Fruit fly (Drosophila melanogaster) whole organism, larva: ENCODE results near the gene Inx6.
A peak's percentile ranks its signal among the peaks of the same experiment; 100 is the strongest.
"Not testable (repeated sequence)": the region's sequence is repeated elsewhere in the genome, so short reads cannot be mapped to it uniquely, and the experiment has no call there.

Experiments
- noc ChIP-seq: fragments of 200-800 bp; sonication (Bioruptor generic); optimal IDR thresholded peaks from 3 replicates; lab custom pipeline; 2019; ENCODE audit warnings: missing biosample characterization, mild to moderate bottlenecking, missing genetic modification characterization, moderate library complexity

The Inx6 gene

DNA sequence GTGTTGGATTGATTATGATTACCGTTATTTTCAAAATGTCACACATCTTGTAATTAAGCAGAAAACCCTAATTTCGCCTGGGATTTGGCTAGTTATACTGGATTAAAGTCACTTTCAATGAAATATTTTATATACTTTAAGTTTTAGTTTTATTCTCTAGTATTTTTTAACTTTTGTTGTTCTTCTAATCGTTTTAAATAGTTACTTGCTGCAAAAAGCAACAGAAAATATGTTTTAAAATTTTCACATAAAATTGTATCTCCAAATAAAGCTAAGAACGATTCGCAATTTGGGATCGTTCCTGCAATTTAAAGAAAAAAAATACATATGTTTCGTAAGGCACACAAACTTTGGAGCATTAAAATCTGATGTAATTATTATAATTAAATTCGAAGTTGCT is at the start of gene Inx6:
TSS of gene Inx6 (minus strand) at position 101 of the 400 bp plus-strand sequence.
- TF ChIP-seq noc = no peak

DNA sequence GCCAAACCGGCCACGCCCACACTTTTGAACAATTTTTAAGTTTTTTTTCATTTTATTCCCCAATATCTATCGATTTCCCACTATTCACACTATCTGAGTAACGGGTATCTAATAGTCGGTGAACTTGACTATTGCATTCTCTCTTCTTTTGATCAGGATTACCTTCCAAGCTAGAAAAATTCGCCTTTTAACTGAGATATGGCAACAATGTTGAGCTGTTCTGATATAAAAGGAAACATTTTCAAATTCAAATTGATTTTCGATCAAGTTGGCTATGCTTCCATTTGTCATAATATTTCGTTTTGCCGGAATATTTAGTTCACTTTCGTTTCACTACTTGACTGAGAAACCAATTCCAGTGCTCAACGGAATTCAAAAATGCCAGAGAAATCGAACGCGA is 10.6 kb downstream of the Inx6 start, which contains the start of gene CG42577:
TSS of gene CG42577 (plus strand) at position 301 of the 400 bp plus-strand sequence.
- not testable (repeated sequence) for TF ChIP-seq noc

DNA sequence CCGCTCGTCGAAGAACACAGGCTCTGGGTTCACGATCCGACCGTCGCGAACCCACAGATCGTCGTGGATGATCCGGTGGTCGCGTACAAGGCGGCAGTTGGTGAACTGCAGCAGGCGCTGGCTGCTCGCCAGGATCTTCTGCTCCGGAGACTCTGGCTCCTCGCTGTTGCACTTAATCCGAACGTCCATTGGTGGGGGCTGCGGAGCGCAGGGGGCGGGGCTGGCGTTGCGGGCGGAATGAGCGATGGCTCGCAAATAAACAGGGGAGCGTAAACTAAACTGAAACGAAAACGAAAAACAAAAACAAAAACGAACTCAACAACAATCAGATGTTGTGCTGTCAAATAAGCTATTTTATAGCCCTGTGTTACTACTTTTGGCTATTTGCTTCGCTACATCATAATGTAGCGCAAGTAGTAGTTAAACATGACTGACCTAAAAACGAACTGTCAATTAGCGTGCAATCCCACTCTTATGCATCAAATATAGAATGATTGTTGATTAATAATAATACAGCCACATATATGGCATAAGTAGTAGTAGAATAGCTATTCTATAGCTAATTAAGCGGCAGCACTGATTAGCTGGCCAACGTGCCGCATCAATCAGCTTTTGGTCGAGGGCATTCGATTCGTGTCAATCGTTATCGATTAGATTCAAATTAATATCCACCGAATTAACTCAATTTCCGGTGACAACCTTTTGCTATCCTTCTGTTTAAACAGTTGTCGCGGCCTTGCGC is 12.5 kb downstream of the Inx6 start, which contains the start of gene CG17065:
TSS of gene CG17065 (minus strand) at position 351 of the 742 bp plus-strand sequence.
- TF ChIP-seq noc = no peak

DNA sequence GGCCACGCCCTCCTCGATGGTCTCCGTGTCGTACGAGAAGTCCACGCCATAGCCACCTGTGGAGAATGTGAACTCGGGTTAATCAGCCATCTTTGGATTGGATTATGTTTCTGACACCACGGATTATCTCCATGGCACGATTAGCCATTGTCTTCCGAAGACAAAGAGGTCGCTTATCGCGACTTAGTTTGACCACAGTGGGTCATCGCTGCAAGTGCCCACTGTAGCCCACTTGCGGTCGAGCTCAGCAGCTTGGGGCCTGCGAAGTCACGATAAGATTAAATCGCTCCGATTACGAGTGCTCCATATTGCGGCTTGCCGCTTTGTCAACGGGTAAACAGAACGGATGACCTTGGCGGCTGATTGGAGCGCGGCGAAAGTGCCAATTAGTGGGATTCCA is 13.6 kb downstream of the Inx6 start:
- no peak for TF ChIP-seq noc

DNA sequence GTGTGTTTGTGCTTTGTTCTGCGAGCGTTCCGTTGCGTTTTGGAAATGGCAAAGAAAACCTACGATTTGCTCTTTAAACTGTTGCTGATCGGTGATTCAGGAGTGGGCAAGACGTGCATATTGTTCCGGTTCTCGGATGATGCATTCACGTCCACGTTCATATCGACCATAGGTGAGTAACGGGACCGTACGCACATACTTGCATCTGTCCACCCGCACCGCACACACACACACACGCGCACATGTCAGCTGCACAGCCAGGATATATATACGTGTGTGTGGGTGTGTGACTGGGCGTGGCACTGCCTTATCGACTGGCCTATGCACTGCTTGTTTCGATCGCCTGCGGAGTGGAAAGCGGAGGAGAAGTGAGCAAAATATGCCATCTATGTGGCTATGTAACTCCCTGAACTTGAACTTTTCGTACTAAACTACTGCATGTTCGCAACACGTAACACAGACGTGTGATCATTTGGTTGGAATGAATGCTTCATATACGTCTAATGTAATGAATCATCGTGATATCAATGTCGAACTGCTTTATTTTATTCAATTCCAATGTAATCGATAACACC is 17.9 kb downstream of the Inx6 start:
- TF ChIP-seq noc = no peak

DNA sequence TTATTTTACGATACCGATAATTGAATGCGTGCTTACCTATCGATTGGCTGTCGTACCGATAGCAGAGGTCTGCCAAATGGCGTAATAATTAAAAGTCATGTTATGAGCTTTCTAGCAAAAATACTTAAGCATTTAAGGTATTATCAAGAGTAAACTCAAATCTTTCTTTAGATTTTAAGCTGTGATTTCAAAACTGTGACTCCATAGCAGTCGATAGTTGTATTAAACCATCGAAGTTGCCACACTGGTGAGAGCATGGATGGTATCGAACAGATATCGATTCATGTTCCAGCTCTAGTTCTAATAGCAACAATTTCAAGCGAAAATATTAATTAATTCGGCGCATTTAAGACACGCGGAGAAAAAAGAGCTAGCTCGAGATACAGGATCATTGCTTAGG is 18.5 kb downstream of the Inx6 start, which contains the start of the genes CG17068 and Rab10:
TSS of gene CG17068 (minus strand) at position 25 of the 400 bp plus-strand sequence.
TSS of gene Rab10 (plus strand) at position 270 of the 400 bp plus-strand sequence.
- no peak for TF ChIP-seq noc

DNA sequence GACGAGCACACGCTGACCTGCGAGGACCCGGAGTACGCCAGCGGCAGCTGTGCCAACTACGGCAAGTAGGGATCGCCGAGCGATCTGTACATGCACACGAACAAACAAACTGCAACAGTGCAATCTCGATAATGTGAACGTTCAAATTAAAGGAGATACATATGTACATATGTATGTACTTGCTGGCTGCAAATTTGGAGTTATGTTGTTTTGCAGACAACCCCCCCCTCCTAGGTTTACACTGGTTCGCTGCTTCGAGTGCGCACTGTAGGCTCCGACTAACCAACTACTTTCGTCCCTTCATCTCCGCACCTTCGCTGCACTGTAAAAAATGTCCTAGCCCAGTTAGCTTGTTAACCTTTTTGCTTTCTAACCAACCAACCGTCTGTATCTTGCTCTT is 21.9 kb downstream of the Inx6 start:
- TF ChIP-seq noc = no peak

DNA sequence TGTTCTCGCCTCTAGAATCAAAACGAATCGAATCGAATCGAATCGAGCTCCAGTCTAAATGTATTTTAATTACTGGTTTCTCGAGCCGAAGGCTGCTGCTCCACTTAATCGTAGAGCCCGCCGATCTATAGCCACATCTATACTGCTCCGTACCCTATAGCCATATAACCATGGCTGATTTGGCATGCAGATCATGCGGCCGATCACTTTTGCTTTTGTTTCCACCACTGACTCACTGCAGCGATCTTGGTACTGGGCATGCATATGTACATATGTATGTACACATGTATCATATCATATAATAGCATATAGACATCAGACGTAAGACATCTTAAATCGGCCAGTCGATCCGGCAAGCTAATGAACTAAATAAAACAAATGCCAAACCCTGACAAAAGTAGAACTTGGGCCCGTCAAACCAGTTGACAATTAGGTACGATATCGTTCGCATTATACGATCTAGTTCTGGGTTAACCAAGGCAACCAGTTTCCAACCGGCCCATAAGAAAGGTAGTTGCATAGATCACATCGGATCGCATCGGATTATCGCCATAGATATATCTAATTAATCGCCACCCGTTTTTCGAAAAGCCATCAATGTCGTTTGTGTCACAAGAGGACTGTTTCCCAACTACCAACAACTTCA is 24.2 kb downstream of the Inx6 start:
- no peak for TF ChIP-seq noc

DNA sequence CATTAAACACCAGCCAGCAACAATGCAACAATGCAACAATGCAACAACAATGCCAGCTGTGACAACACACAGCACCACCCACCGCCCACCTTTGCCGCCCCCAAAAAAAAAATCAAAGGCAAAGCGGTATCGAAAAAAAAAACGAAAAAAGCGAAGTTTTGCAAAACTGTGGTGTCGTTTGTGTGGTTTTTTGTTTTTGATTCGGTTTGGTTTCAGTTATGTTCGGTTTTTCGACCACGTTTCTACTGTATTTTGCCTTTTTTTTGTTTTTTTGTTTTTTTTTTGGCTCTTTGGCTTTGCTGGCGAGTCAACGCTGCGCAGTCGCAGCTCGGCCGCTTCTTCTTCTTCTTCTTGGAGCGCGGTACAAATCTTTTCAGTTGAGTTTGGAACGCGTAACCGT is 25.3 kb downstream of the Inx6 start, which contains the start of gene Peritrophin-A:
TSS of gene Peritrophin-A (plus strand) at position 370 of the 400 bp plus-strand sequence.
- no peak for TF ChIP-seq noc

DNA sequence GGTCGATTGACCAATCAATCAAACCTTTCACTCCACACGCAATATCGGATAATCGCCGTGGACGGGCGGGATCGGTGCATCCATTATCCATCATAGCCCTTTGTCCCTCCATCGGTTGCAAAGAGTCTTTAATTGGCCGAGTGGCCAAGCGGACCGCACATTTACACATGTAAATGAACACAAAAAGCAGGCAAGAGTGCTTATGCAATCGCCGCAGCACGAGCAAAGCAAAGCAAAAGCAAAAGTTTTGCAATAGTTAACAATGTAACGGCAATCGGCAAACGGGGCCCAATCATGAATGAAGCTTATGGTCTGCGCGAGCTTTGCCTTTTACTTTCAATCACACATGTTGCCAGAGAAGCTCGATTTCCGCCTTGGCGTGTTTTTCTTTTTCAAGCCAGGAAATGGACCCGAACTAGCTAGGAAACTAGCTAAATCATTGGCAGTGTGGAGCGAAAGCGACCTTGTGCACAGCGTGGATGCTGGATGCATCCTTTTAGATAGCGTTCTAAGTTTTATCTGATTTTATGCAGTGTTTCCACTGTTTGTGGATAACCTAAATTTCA is 26.2 kb downstream of the Inx6 start:
- TF ChIP-seq noc = no peak

DNA sequence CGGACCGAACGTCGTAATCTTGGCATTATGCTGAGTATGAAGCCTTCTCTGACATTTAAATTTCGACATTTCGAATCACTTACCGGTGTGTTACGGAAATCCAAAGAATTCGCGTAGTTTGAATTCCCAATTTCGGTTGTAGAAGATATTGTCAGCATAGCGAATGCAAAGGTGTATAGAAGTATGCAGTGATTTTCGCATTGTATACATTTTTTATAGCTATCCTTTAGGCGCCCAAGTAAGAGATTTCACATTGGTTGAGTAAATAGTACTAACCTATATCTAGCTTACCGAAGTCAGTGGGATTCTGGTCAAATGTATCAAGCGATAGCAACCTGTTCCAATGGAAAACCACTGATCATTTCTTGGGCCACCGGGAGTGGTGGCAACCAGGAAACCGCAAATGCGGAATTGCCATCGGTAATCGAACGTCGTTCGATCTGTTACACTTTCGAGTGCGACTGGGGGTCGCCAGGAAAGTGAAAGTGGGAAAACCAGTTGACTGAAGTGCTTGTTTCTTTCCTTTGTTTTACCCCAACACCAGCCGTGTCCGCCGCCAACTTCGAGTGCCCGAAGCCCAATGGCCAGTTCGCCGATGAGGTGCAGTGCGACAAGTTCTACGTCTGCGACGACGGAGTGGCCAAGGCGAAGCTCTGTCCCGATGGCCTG is 28.9 kb downstream of the Inx6 start:
- no peak for TF ChIP-seq noc

DNA sequence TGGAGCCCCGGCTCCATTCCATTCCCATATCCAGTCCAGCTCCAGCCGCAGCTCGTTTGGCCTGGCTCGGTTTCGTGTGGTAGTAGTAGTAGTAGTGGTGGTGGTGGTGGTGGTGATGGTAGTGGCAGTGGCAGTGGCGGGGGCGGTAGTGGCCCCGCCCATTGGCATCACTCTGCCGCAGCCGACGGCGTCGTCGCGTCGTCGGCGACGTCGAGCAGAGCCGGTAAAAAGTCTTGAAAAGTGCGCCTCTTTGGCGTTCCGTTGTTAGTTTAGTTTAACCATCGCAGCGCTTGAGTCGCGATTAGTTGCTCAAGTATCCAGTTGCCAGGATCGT is 30.0 kb downstream of the Inx6 start, which contains the start of gene obst-A:
TSS of gene obst-A (plus strand) at position 248 of the 334 bp plus-strand sequence.
- TF ChIP-seq noc = no peak

DNA sequence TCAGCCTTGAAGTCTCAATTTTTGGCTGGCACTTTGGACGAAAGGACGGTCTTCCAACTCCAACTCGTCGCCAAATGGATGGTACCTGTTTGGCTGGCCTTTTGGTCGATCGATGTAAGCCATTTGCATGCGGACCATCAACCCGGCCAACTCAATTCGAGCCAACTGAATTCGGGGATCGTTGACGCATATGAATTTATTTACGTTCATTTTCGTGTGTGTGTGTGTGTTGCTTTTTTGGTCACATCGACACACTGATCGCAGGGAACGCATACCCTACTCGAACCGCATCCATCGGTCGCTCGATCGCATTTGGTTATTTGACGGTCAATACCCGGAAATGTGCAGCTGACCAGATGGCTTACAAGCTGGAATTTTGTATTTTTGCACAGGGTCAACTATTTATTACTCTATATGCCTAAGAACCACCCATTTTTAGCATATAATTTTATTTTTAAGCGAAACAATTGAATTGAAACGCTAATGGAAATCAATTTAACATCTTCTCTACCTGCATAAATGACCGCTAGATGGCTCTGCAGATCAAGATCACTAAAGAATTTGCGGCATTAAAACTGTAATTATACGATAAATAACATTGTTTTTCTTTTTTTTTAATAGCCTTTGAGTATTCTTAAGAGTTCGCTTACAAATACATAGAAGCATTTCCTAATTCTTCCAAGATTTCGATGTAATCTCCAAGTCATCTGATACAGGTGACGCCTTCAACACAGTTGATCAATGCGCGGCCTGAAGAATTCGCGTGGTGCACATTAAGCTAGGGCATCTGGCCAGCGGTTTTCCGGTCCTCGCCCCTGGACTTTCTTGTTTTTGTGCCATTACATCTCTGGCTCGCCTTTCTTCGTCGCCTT is 30.6 kb downstream of the Inx6 start:
- no peak for TF ChIP-seq noc

DNA sequence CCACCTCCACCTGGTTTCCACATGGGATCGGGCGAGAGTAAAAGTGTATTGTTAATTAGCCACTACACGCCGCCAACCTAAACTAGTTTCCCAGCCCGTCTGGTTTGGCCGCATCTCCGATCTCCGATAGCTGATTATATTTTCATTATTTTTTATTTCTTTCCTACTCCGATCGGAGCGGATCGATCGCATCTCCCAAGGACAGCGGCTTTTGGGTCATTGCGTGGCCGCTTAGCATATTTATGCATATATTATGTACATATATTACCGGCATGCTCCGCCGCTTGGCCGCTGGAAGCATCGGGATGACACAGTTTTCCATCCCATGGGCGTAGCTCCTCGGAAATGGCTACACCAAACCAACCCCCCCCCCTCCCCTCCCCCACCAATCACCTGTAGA is 31.7 kb downstream of the Inx6 start:
- TF ChIP-seq noc = no peak

DNA sequence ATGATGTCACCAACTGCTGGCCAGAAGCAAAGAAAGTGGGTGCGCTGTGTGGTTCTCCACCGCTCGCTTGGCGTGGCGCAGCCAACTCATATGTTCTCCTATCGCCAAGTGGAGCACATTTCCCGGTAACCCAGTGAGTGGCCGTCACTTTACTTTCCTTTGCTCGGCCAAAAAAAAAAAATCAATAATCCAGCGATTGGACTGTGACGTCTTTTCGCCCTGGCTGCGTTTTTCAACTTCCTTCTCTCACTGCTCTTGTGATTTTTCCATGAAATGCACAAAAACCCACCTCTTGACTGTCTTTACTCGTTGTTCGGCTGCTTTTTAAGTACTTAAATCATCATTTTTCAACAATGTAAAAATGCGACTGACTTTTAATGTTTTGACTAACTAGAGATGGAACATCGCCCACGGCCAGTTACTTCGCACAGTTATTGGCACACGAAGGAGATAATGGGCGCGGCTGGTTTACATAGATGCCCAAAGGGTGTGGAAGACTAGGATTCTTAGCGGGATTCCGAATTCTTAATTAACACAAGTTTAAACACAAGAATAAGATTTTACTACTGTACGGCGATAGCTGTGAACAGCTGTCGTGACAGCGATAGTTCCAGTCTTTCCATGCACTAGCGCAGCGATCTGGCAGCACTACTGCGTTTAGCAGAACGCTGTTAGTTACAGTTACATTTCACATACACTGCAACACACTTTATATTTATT is 33.6 kb downstream of the Inx6 start, which contains the start of gene sw:
TSS of gene sw (minus strand) at position 589 of the 720 bp plus-strand sequence.
- peak; percentile 38 for TF ChIP-seq noc
